Worm (Caenorhabditis elegans) whole organism, L3 larva: ENCODE measurements around the gene Y5H2B.3.

ENCODE experiments used
- R02D3.7 ChIP-seq: fragments of 150-350 bp; optimal IDR thresholded peaks from 2 replicates; lab custom pipeline; 2014; ENCODE audit warnings: missing biosample characterization, missing genetic modification characterization
- ZK546.5 ChIP-seq: sonication (generic microtip); optimal IDR thresholded peaks from 2 replicates; lab custom pipeline; 2017; ENCODE audit warnings: missing biosample characterization, missing genetic modification characterization
- ama-1 ChIP-seq: fragments of 150-350 bp; optimal IDR thresholded peaks from 2 replicates; lab custom pipeline; 2018
- ceh-16 ChIP-seq: sonication (generic microtip); optimal IDR thresholded peaks from 2 replicates; lab custom pipeline; 2017; ENCODE audit warnings: missing biosample characterization, missing genetic modification characterization
- ceh-82 ChIP-seq: fragments of 150-350 bp; optimal IDR thresholded peaks from 2 replicates; lab custom pipeline; 2014; ENCODE audit warnings: missing biosample characterization, missing genetic modification characterization
- ceh-9 ChIP-seq: sonication (generic microtip); optimal IDR thresholded peaks from 2 replicates; lab custom pipeline; 2018; ENCODE audit warnings: missing biosample characterization, missing genetic modification characterization
- egl-27 ChIP-seq: sonication (generic microtip); optimal IDR thresholded peaks from 4 replicates; lab custom pipeline; 2017; ENCODE audit warnings: missing biosample characterization, missing genetic modification reagents, missing genetic modification characterization
- egl-5 ChIP-seq: fragments of 150-350 bp; optimal IDR thresholded peaks from 2 replicates; lab custom pipeline; 2017; ENCODE audit warnings: missing biosample characterization, missing genetic modification reagents, missing genetic modification characterization, inconsistent platforms
- elt-2 ChIP-seq: sonication (generic microtip); optimal IDR thresholded peaks from 2 replicates; lab custom pipeline; 2016; ENCODE audit warnings: missing genetic modification reagents, mild to moderate bottlenecking, missing genetic modification characterization, missing compliant biosample characterization
- elt-3 ChIP-seq, 3 experiments: fragments of 150-350 bp in 1 of 3; sonication (generic microtip) in 2 of 3; optimal IDR thresholded peaks; 2 replicates in 2 of 3; 4 replicates in 1 of 3; lab custom pipeline; 2014 to 2017; ENCODE audit warnings: missing biosample characterization in 3 of 3, missing genetic modification characterization in 3 of 3
- fkh-10 ChIP-seq: sonication (generic microtip); optimal IDR thresholded peaks from 2 replicates; lab custom pipeline; 2017; ENCODE audit warnings: missing biosample characterization, missing genetic modification reagents, missing genetic modification characterization
- fos-1 ChIP-seq: fragments of 150-350 bp; optimal IDR thresholded peaks from 2 replicates; lab custom pipeline; 2014; ENCODE audit warnings: missing biosample characterization, missing genetic modification characterization
- hmg-11 ChIP-seq: sonication (generic microtip); optimal IDR thresholded peaks from 2 replicates; lab custom pipeline; 2016; ENCODE audit warnings: missing genetic modification characterization, missing compliant biosample characterization
- jun-1 ChIP-seq: fragments of 150-350 bp; optimal IDR thresholded peaks from 2 replicates; lab custom pipeline; 2014; ENCODE audit warnings: missing biosample characterization, missing genetic modification reagents, missing genetic modification characterization
- lin-15B ChIP-seq: fragments of 150-350 bp; optimal IDR thresholded peaks from 2 replicates; lab custom pipeline; 2014; ENCODE audit warnings: missing biosample characterization, missing genetic modification characterization
- lin-39 ChIP-seq: fragments of 150-350 bp; optimal IDR thresholded peaks from 2 replicates; lab custom pipeline; 2018; ENCODE audit warnings: missing biosample characterization, missing genetic modification reagents, missing genetic modification characterization
- mdl-1 ChIP-seq: fragments of 150-350 bp; optimal IDR thresholded peaks from 2 replicates; lab custom pipeline; 2014; ENCODE audit warnings: missing biosample characterization, missing genetic modification characterization
- mml-1 ChIP-seq: fragments of 150-350 bp; sonication (generic microtip); optimal IDR thresholded peaks from 3 replicates; lab custom pipeline; 2014; ENCODE audit warnings: missing biosample characterization, missing genetic modification characterization
- nfya-1 ChIP-seq: sonication (generic microtip); optimal IDR thresholded peaks from 2 replicates; lab custom pipeline; 2017; ENCODE audit warnings: missing genetic modification characterization, mild to moderate bottlenecking, missing compliant biosample characterization, antibody characterized with exemption, moderate library complexity; ENCODE audit not compliant: insufficient read depth
- nhr-11 ChIP-seq: fragments of 150-350 bp; optimal IDR thresholded peaks from 2 replicates; lab custom pipeline; 2014; ENCODE audit warnings: missing biosample characterization, missing genetic modification characterization
- nhr-23 ChIP-seq: fragments of 150-350 bp; optimal IDR thresholded peaks from 2 replicates; lab custom pipeline; 2014; ENCODE audit warnings: missing biosample characterization, missing genetic modification reagents, missing genetic modification characterization
- nhr-237 ChIP-seq: fragments of 150-350 bp; optimal IDR thresholded peaks from 2 replicates; lab custom pipeline; 2014; ENCODE audit warnings: missing biosample characterization, missing genetic modification characterization
- nhr-28 ChIP-seq: fragments of 150-350 bp; optimal IDR thresholded peaks from 2 replicates; lab custom pipeline; 2014; ENCODE audit warnings: missing biosample characterization, missing genetic modification characterization
- nhr-43 ChIP-seq: sonication (generic microtip); optimal IDR thresholded peaks from 2 replicates; lab custom pipeline; 2016; ENCODE audit warnings: mild to moderate bottlenecking, missing genetic modification characterization, missing compliant biosample characterization; ENCODE audit not compliant: poor library complexity, severe bottlenecking
- nhr-67 ChIP-seq: fragments of 150-350 bp; optimal IDR thresholded peaks from 2 replicates; lab custom pipeline; 2014; ENCODE audit warnings: missing biosample characterization, missing genetic modification characterization
- nhr-76 ChIP-seq: fragments of 150-350 bp; sonication (generic microtip); optimal IDR thresholded peaks from 5 replicates; lab custom pipeline; 2014; ENCODE audit warnings: missing biosample characterization, missing genetic modification characterization
- nhr-77 ChIP-seq: fragments of 150-350 bp; optimal IDR thresholded peaks from 2 replicates; lab custom pipeline; 2014; ENCODE audit warnings: missing biosample characterization, missing genetic modification characterization
- sea-2 ChIP-seq: fragments of 150-350 bp; sonication (generic microtip); optimal IDR thresholded peaks from 4 replicates; lab custom pipeline; 2014; ENCODE audit warnings: missing biosample characterization, missing genetic modification reagents, missing genetic modification characterization
- skn-1 ChIP-seq: fragments of 150-350 bp; optimal IDR thresholded peaks from 2 replicates; lab custom pipeline; 2014; ENCODE audit warnings: missing biosample characterization, missing genetic modification characterization
- snpc-4 ChIP-seq: fragments of 150-350 bp; optimal IDR thresholded peaks from 2 replicates; lab custom pipeline; 2014; ENCODE audit warnings: missing biosample characterization, missing genetic modification characterization
- tbx-2 ChIP-seq: sonication (generic microtip); optimal IDR thresholded peaks from 2 replicates; lab custom pipeline; 2016; ENCODE audit warnings: mild to moderate bottlenecking, missing genetic modification characterization, missing compliant biosample characterization
- zag-1 ChIP-seq: fragments of 150-350 bp; optimal IDR thresholded peaks from 2 replicates; lab custom pipeline; 2014; ENCODE audit warnings: missing biosample characterization, missing genetic modification characterization
- ztf-4 ChIP-seq: fragments of 150-350 bp; optimal IDR thresholded peaks from 2 replicates; lab custom pipeline; 2014; ENCODE audit warnings: missing biosample characterization, missing genetic modification characterization

The Y5H2B.3 gene

DNA sequence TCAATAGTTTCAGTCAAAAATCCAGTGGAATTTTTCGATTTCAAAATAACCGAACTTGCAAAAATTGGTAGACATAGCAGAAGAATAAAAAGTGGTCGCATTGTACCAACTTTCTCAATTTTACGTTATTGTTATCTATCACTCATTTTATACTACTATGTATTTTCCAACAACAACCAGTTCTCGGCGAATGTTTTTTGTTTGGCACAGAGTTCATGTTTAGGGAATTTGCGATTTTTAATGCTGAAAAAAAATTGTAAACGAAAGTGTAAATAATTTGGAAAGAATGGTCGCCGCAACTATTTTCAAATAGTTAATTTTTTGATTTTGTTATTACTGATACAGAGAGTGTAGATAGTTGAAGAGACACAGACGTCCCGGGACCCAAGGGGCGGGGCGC, 38.7 kb upstream of the Y5H2B.3 start, which contains the start of gene C45H4.21:
C45H4.21 (minus strand) TSS at position 101 of the 400 bp plus-strand sequence.
- no peak for TF ChIP-seq egl-5 (tag; lab: Kevin White, UChicago)
- TF ChIP-seq fkh-10 (GFP tag; lab: Kevin White, UChicago): no peak
- no peak for TF ChIP-seq nhr-67 (tag; lab: Kevin White, UChicago)
- no peak for TF ChIP-seq skn-1
- TF ChIP-seq ztf-4: no peak
- TF ChIP-seq mdl-1 (tag; lab: Kevin White, UChicago): no peak
- TF ChIP-seq mml-1 (tag; lab: Kevin White, UChicago): no peak
- no peak for TF ChIP-seq nhr-28 (tag; lab: Kevin White, UChicago)
- no peak for TF ChIP-seq egl-27
- TF ChIP-seq nhr-43 (tag; lab: Kevin White, UChicago): no peak
- no peak for TF ChIP-seq ceh-16 (tag; lab: Kevin White, UChicago)
- TF ChIP-seq tbx-2 (tag; lab: Kevin White, UChicago): no peak
- TF ChIP-seq fos-1 (tag; lab: Kevin White, UChicago): no peak
- no peak for TF ChIP-seq nhr-11
- no peak for TF ChIP-seq jun-1 (tag; lab: Kevin White, UChicago)
- TF ChIP-seq snpc-4 (tag; lab: Kevin White, UChicago): no peak
- no peak for TF ChIP-seq sea-2
- no peak for TF ChIP-seq elt-2
- TF ChIP-seq, all 47 proteins: peak for 0

DNA sequence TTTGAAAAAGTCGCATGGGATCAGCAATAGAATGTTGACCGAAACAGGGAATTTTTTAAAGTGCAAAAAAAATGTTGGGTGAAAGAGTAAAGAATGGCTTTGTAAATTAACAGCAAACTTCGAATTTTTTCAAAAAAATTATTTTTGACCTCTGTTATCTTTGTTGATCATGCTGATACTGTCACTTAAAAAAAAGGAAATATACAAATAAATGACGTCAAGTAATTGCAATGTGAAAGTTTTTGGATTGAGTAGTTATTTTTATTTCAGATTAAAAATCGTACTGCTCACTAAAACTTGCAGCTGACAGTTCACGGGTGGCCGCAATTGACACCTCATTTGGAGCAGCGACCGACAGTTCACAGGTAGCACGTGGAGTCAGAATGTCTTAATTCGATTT, 37.2 kb upstream of the Y5H2B.3 start, which contains the start of gene C45H4.13:
C45H4.13 (minus strand) TSS at position 101 of the 400 bp plus-strand sequence.
- no peak for TF ChIP-seq lin-39
- no peak for TF ChIP-seq skn-1
- no peak for TF ChIP-seq ama-1
- no peak for TF ChIP-seq mml-1 (tag; lab: Kevin White, UChicago)
- no peak for TF ChIP-seq ceh-82
- TF ChIP-seq nfya-1 (tag; lab: Kevin White, UChicago): no peak
- no peak for TF ChIP-seq snpc-4 (tag; lab: Kevin White, UChicago)
- no peak for TF ChIP-seq nhr-76
- TF ChIP-seq jun-1 (tag; lab: Kevin White, UChicago): no peak
- TF ChIP-seq ZK546.5 (tag; lab: Kevin White, UChicago): no peak
- no peak for TF ChIP-seq ceh-16 (tag; lab: Kevin White, UChicago)
- no peak for TF ChIP-seq nhr-77 (tag; lab: Kevin White, UChicago)
- TF ChIP-seq zag-1 (tag; lab: Kevin White, UChicago): no peak
- no peak for TF ChIP-seq nhr-237 (tag; lab: Kevin White, UChicago)
- no peak for TF ChIP-seq nhr-67 (tag; lab: Kevin White, UChicago)
- TF ChIP-seq nhr-11: no peak
- TF ChIP-seq nhr-23 (tag; lab: Kevin White, UChicago): no peak
- no peak for TF ChIP-seq nhr-28 (tag; lab: Kevin White, UChicago)
- TF ChIP-seq, all 47 proteins: peak for 0

DNA sequence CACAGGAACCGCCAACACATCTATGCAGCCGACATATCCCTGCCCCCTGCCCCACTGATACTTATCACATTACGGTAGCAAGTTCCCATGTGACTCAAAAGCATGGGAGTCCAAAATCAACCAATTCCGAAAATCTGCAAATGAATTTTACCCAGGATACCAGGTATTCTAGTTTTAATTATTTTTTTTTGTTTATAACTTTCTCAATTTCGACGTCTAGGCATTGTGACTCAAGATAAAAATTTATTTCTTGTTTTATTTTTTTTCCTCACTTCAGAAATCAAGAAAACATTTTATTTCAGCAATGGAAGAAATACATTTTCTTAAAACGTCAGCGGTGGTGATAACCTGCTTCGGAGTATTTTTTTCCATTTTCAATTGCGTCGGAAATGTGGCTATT, 36.6 kb upstream of the Y5H2B.3 start, which contains the start of gene srbc-24:
srbc-24 (plus strand) TSS at position 301 of the 400 bp plus-strand sequence.
- TF ChIP-seq tbx-2 (tag; lab: Kevin White, UChicago) (no peak), nhr-77 (tag; lab: Kevin White, UChicago) (no peak), mdl-1 (tag; lab: Kevin White, UChicago) (no peak), fkh-10 (GFP tag; lab: Kevin White, UChicago) (no peak), jun-1 (tag; lab: Kevin White, UChicago) (no peak), ceh-16 (tag; lab: Kevin White, UChicago) (no peak), skn-1 (no peak), egl-5 (tag; lab: Kevin White, UChicago) (no peak), snpc-4 (tag; lab: Kevin White, UChicago) (no peak), nhr-43 (tag; lab: Kevin White, UChicago) (no peak), ceh-9 (tag; lab: Kevin White, UChicago) (no peak), egl-27 (no peak)

DNA sequence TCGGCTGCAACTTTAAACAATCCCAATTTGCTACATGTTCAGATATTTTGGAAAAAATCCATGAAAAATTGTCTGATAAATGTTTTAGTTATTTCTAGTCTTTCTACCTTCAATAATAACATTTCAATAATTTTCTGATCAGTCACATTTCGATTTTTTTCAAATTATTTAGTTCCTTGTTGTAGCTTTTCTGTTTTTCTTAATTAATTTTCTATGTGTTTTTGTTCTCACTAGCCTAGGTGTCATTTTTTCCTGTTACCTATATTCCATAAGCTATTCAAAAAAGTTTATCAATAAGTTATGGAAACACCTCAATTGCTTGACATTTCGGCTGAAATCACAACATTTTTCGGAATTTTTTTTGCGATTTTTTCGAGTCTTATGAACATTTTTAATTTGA, 34.8 kb upstream of the Y5H2B.3 start, which contains the start of gene srbc-23:
srbc-23 (plus strand) TSS at position 301 of the 400 bp plus-strand sequence.
- TF ChIP-seq ceh-82 (no peak), nfya-1 (tag; lab: Kevin White, UChicago) (no peak), lin-39 (no peak), fkh-10 (GFP tag; lab: Kevin White, UChicago) (no peak), lin-15B (tag; lab: Kevin White, UChicago) (no peak), zag-1 (tag; lab: Kevin White, UChicago) (no peak), nhr-23 (tag; lab: Kevin White, UChicago) (no peak), mdl-1 (tag; lab: Kevin White, UChicago) (no peak), nhr-11 (no peak), ama-1 (no peak), jun-1 (tag; lab: Kevin White, UChicago) (no peak), elt-3 (tag; optimal IDR thresholded peaks at IDR 0.05; lab: Kevin White, UChicago) (no peak), sea-2 (no peak), hmg-11 (tag; lab: Kevin White, UChicago) (no peak), R02D3.7 (tag; lab: Kevin White, UChicago) (no peak), nhr-77 (tag; lab: Kevin White, UChicago) (no peak)
- TF ChIP-seq, all 47 proteins: peak for 0
